Worm (Caenorhabditis elegans) whole organism, L3 larva: Measurements from ENCODE around the gene srj-49.
A peak's percentile ranks its signal among the peaks of the same experiment; 100 is the strongest.

Source experiments
- ZK546.5 ChIP-seq: sonication (generic microtip); optimal IDR thresholded peaks from 2 replicates; lab custom pipeline; 2017; ENCODE audit warnings: missing biosample characterization, missing genetic modification characterization
- aly-2 ChIP-seq: fragments of 150-350 bp; optimal IDR thresholded peaks from 2 replicates; lab custom pipeline; 2014; ENCODE audit warnings: missing biosample characterization, missing genetic modification characterization
- ceh-16 ChIP-seq: sonication (generic microtip); optimal IDR thresholded peaks from 2 replicates; lab custom pipeline; 2017; ENCODE audit warnings: missing biosample characterization, missing genetic modification characterization
- ceh-82 ChIP-seq: fragments of 150-350 bp; optimal IDR thresholded peaks from 2 replicates; lab custom pipeline; 2014; ENCODE audit warnings: missing biosample characterization, missing genetic modification characterization
- ceh-9 ChIP-seq: sonication (generic microtip); optimal IDR thresholded peaks from 2 replicates; lab custom pipeline; 2018; ENCODE audit warnings: missing biosample characterization, missing genetic modification characterization
- egl-27 ChIP-seq: sonication (generic microtip); optimal IDR thresholded peaks from 4 replicates; lab custom pipeline; 2017; ENCODE audit warnings: missing biosample characterization, missing genetic modification reagents, missing genetic modification characterization
- egl-5 ChIP-seq: fragments of 150-350 bp; optimal IDR thresholded peaks from 2 replicates; lab custom pipeline; 2017; ENCODE audit warnings: missing biosample characterization, missing genetic modification reagents, missing genetic modification characterization, inconsistent platforms
- elt-2 ChIP-seq: sonication (generic microtip); optimal IDR thresholded peaks from 2 replicates; lab custom pipeline; 2016; ENCODE audit warnings: missing genetic modification reagents, mild to moderate bottlenecking, missing genetic modification characterization, missing compliant biosample characterization
- elt-3 ChIP-seq, 3 experiments: fragments of 150-350 bp in 1 of 3; sonication (generic microtip) in 2 of 3; optimal IDR thresholded peaks; 2 replicates in 2 of 3; 4 replicates in 1 of 3; lab custom pipeline; 2014 to 2017; ENCODE audit warnings: missing biosample characterization in 3 of 3, missing genetic modification characterization in 3 of 3
- fkh-2 ChIP-seq: fragments of 150-350 bp; optimal IDR thresholded peaks from 2 replicates; lab custom pipeline; 2014; ENCODE audit warnings: missing biosample characterization, missing genetic modification reagents, missing genetic modification characterization
- fos-1 ChIP-seq: fragments of 150-350 bp; optimal IDR thresholded peaks from 2 replicates; lab custom pipeline; 2014; ENCODE audit warnings: missing biosample characterization, missing genetic modification characterization
- hmg-11 ChIP-seq: sonication (generic microtip); optimal IDR thresholded peaks from 2 replicates; lab custom pipeline; 2016; ENCODE audit warnings: missing genetic modification characterization, missing compliant biosample characterization
- lin-39 ChIP-seq: fragments of 150-350 bp; optimal IDR thresholded peaks from 2 replicates; lab custom pipeline; 2018; ENCODE audit warnings: missing biosample characterization, missing genetic modification reagents, missing genetic modification characterization
- lsy-12 ChIP-seq: sonication (generic microtip); optimal IDR thresholded peaks from 2 replicates; lab custom pipeline; 2016; ENCODE audit warnings: mild to moderate bottlenecking, missing genetic modification characterization, missing compliant biosample characterization
- mdl-1 ChIP-seq: fragments of 150-350 bp; optimal IDR thresholded peaks from 2 replicates; lab custom pipeline; 2014; ENCODE audit warnings: missing biosample characterization, missing genetic modification characterization
- mml-1 ChIP-seq: fragments of 150-350 bp; sonication (generic microtip); optimal IDR thresholded peaks from 3 replicates; lab custom pipeline; 2014; ENCODE audit warnings: missing biosample characterization, missing genetic modification characterization
- nfya-1 ChIP-seq: sonication (generic microtip); optimal IDR thresholded peaks from 2 replicates; lab custom pipeline; 2017; ENCODE audit warnings: missing genetic modification characterization, mild to moderate bottlenecking, missing compliant biosample characterization, antibody characterized with exemption, moderate library complexity; ENCODE audit not compliant: insufficient read depth
- nhr-11 ChIP-seq: fragments of 150-350 bp; optimal IDR thresholded peaks from 2 replicates; lab custom pipeline; 2014; ENCODE audit warnings: missing biosample characterization, missing genetic modification characterization
- nhr-12 ChIP-seq: fragments of 150-350 bp; optimal IDR thresholded peaks from 2 replicates; lab custom pipeline; 2014; ENCODE audit warnings: missing biosample characterization, missing genetic modification characterization
- nhr-23 ChIP-seq: fragments of 150-350 bp; optimal IDR thresholded peaks from 2 replicates; lab custom pipeline; 2014; ENCODE audit warnings: missing biosample characterization, missing genetic modification reagents, missing genetic modification characterization
- nhr-237 ChIP-seq: fragments of 150-350 bp; optimal IDR thresholded peaks from 2 replicates; lab custom pipeline; 2014; ENCODE audit warnings: missing biosample characterization, missing genetic modification characterization
- nhr-25 ChIP-seq: sonication (generic microtip); optimal IDR thresholded peaks from 2 replicates; lab custom pipeline; 2017; ENCODE audit warnings: missing biosample characterization, missing genetic modification characterization
- nhr-43 ChIP-seq: sonication (generic microtip); optimal IDR thresholded peaks from 2 replicates; lab custom pipeline; 2016; ENCODE audit warnings: mild to moderate bottlenecking, missing genetic modification characterization, missing compliant biosample characterization; ENCODE audit not compliant: poor library complexity, severe bottlenecking
- nhr-67 ChIP-seq: fragments of 150-350 bp; optimal IDR thresholded peaks from 2 replicates; lab custom pipeline; 2014; ENCODE audit warnings: missing biosample characterization, missing genetic modification characterization
- nhr-77 ChIP-seq: fragments of 150-350 bp; optimal IDR thresholded peaks from 2 replicates; lab custom pipeline; 2014; ENCODE audit warnings: missing biosample characterization, missing genetic modification characterization
- pha-4 ChIP-seq: fragments of 150-350 bp; optimal IDR thresholded peaks from 2 replicates; lab custom pipeline; 2014; ENCODE audit warnings: missing biosample characterization, missing genetic modification reagents, missing genetic modification characterization
- pqm-1 ChIP-seq: fragments of 150-350 bp; optimal IDR thresholded peaks from 2 replicates; lab custom pipeline; 2017; ENCODE audit warnings: missing biosample characterization, missing genetic modification characterization, inconsistent platforms
- sea-2 ChIP-seq: fragments of 150-350 bp; sonication (generic microtip); optimal IDR thresholded peaks from 4 replicates; lab custom pipeline; 2014; ENCODE audit warnings: missing biosample characterization, missing genetic modification reagents, missing genetic modification characterization
- skn-1 ChIP-seq: fragments of 150-350 bp; optimal IDR thresholded peaks from 2 replicates; lab custom pipeline; 2014; ENCODE audit warnings: missing biosample characterization, missing genetic modification characterization
- snpc-4 ChIP-seq: fragments of 150-350 bp; optimal IDR thresholded peaks from 2 replicates; lab custom pipeline; 2014; ENCODE audit warnings: missing biosample characterization, missing genetic modification characterization
- tbx-2 ChIP-seq: sonication (generic microtip); optimal IDR thresholded peaks from 2 replicates; lab custom pipeline; 2016; ENCODE audit warnings: mild to moderate bottlenecking, missing genetic modification characterization, missing compliant biosample characterization
- zag-1 ChIP-seq: fragments of 150-350 bp; optimal IDR thresholded peaks from 2 replicates; lab custom pipeline; 2014; ENCODE audit warnings: missing biosample characterization, missing genetic modification characterization
- ztf-4 ChIP-seq: fragments of 150-350 bp; optimal IDR thresholded peaks from 2 replicates; lab custom pipeline; 2014; ENCODE audit warnings: missing biosample characterization, missing genetic modification characterization

Gene srj-49

ce11 chrV:2815956-2816355 lies 32.2 kb downstream of the srj-49 start, which contains the start of gene F54E2.5:
TSS of gene F54E2.5 (minus strand) at chrV:2816056.
- TF ChIP-seq elt-3 (tag; optimal IDR thresholded peaks at IDR 0.05; lab: Kevin White, UChicago) (no peak), ceh-16 (tag; lab: Kevin White, UChicago) (no peak), ceh-82 (tag; lab: Kevin White, UChicago) (no peak), snpc-4 (tag; lab: Kevin White, UChicago) (no peak)
- TF ChIP-seq, all 47 proteins: peak for 0

- TF ChIP-seq nhr-25, result no peak
- TF ChIP-seq ztf-4 (tag; lab: Kevin White, UChicago), result no peak
- no peak for TF ChIP-seq lsy-12
- TF ChIP-seq mml-1 (tag; lab: Kevin White, UChicago), result no peak
- TF ChIP-seq nhr-11, result no peak
- no peak for TF ChIP-seq sea-2 (GFP tag; lab: Kevin White, UChicago)
- TF ChIP-seq nhr-237 (tag; lab: Kevin White, UChicago), result no peak
- no peak for TF ChIP-seq mdl-1 (tag; lab: Kevin White, UChicago)
- no peak for TF ChIP-seq snpc-4 (tag; lab: Kevin White, UChicago)
- no peak for TF ChIP-seq ZK546.5 (tag; lab: Kevin White, UChicago)
- no peak for TF ChIP-seq skn-1 (tag; lab: Kevin White, UChicago)
- TF ChIP-seq egl-5 (tag; lab: Kevin White, UChicago), result no peak
- no peak for TF ChIP-seq nhr-67
- TF ChIP-seq nhr-77 (tag; lab: Kevin White, UChicago), result no peak
- TF ChIP-seq pha-4 (tag; lab: Kevin White, UChicago), result no peak
- TF ChIP-seq lin-39 (tag; lab: Kevin White, UChicago), result no peak
- TF ChIP-seq elt-2 (tag; lab: Kevin White, UChicago), result no peak
- no peak for TF ChIP-seq tbx-2
These were observed 34.3 kb downstream of the srj-49 start, which contains the start of gene F54E2.9 for ce11 chrV:2813856-2814255. TSS of gene F54E2.9 (minus strand) at chrV:2813987.

- TF ChIP-seq pha-4 (tag; lab: Kevin White, UChicago), result no peak
- TF ChIP-seq nhr-11, result no peak
- no peak for TF ChIP-seq egl-27 (tag; lab: Kevin White, UChicago)
- peak; percentile 94 for TF ChIP-seq pqm-1 (tag; lab: Kevin White, UChicago)
- TF ChIP-seq elt-2 (tag; lab: Kevin White, UChicago), result peak; percentile 95
- peak; percentile 64 for TF ChIP-seq fos-1 (tag; lab: Kevin White, UChicago)
- TF ChIP-seq nhr-43 (tag; lab: Kevin White, UChicago), result no peak
- no peak for TF ChIP-seq zag-1 (tag; lab: Kevin White, UChicago)
- TF ChIP-seq, all 47 proteins: peak for 3
These were observed 38.0 kb downstream of the srj-49 start, which contains the start of gene F54E2.1 for ce11 chrV:2810164-2810563. TSS of gene F54E2.1 (plus strand) at chrV:2810398.

ce11 chrV:2809443-2809842 lies 38.7 kb downstream of the srj-49 start:
- TF ChIP-seq zag-1 (tag; lab: Kevin White, UChicago), result no peak
- no peak for TF ChIP-seq ceh-9 (tag; lab: Kevin White, UChicago)
- TF ChIP-seq fkh-2, result no peak
- no peak for TF ChIP-seq egl-27 (tag; lab: Kevin White, UChicago)
- no peak for TF ChIP-seq sea-2 (GFP tag; lab: Kevin White, UChicago)
- no peak for TF ChIP-seq ceh-82 (tag; lab: Kevin White, UChicago)
- TF ChIP-seq nhr-12 (tag; lab: Kevin White, UChicago), result no peak
- no peak for TF ChIP-seq hmg-11 (tag; lab: Kevin White, UChicago)
- TF ChIP-seq nhr-23 (tag; lab: Kevin White, UChicago), result no peak

ce11 chrV:2807760-2808159 lies 40.4 kb downstream of the srj-49 start, which contains the start of gene ketn-1:
TSS of gene ketn-1 (minus strand) at chrV:2807860.
- TF ChIP-seq tbx-2 (no peak), snpc-4 (tag; lab: Kevin White, UChicago) (no peak), nhr-67 (no peak), nhr-23 (tag; lab: Kevin White, UChicago) (no peak)

- TF ChIP-seq aly-2 (tag; lab: Kevin White, UChicago) (no peak), nfya-1 (tag; lab: Kevin White, UChicago) (peak; percentile 54)
These were observed 44.9 kb downstream of the srj-49 start for ce11 chrV:2803258-2803657.
